Worm (Caenorhabditis elegans) whole organism, young adult: ENCODE measurements around the gene aex-4.

Experiments used
- B0336.3 ChIP-seq: fragments of 200-800 bp; sonication (Bioruptor generic); IDR thresholded peaks from 2 replicates; pipeline ENCODE4 v1.3.6; 2022; ENCODE audit warnings: missing genetic modification characterization, missing compliant biosample characterization
- C06A6.2 ChIP-seq: fragments of 200-800 bp; sonication (Bioruptor generic); conservative IDR thresholded peaks from 2 replicates; pipeline ENCODE4 v1.3.6; 2022; ENCODE audit warnings: missing genetic modification characterization, missing compliant biosample characterization
- F10E7.11 ChIP-seq: sonication (generic microtip); optimal IDR thresholded peaks from 2 replicates; lab custom pipeline; 2017; ENCODE audit warnings: mild to moderate bottlenecking, missing genetic modification characterization, moderate library complexity, missing compliant biosample characterization
- F23B12.7 ChIP-seq: sonication (generic microtip); optimal IDR thresholded peaks from 2 replicates; lab custom pipeline; 2017; ENCODE audit warnings: missing genetic modification characterization, mild to moderate bottlenecking, missing compliant biosample characterization, antibody characterized with exemption, moderate library complexity; ENCODE audit not compliant: insufficient read depth
- F37B4.10 ChIP-seq: fragments of 200-800 bp; sonication (Bioruptor generic); IDR thresholded peaks from 2 replicates; pipeline ENCODE4 v1.3.6; 2022; ENCODE audit warnings: missing genetic modification characterization, missing compliant biosample characterization
- T26A5.8 ChIP-seq: sonication (generic microtip); optimal IDR thresholded peaks from 2 replicates; lab custom pipeline; 2016; ENCODE audit warnings: missing genetic modification characterization, missing compliant biosample characterization
- Y79H2A.3 ChIP-seq: fragments of 200-800 bp; sonication (Bioruptor generic); conservative IDR thresholded peaks from 2 replicates; pipeline ENCODE4 v1.3.6; 2022; ENCODE audit warnings: missing genetic modification reagents, missing genetic modification characterization, missing compliant biosample characterization
- ZK185.1 ChIP-seq: sonication (generic microtip); optimal IDR thresholded peaks from 2 replicates; lab custom pipeline; 2016; ENCODE audit warnings: mild to moderate bottlenecking, missing genetic modification characterization, missing compliant biosample characterization; ENCODE audit not compliant: poor library complexity, severe bottlenecking
- aptf-2 ChIP-seq: fragments of 200-800 bp; sonication (Bioruptor generic); conservative IDR thresholded peaks from 2 replicates; pipeline ENCODE4 v1.3.6; 2022; ENCODE audit warnings: missing genetic modification reagents, missing genetic modification characterization, missing compliant biosample characterization
- atf-7 ChIP-seq: sonication (generic microtip); optimal IDR thresholded peaks from 2 replicates; lab custom pipeline; 2017; ENCODE audit warnings: mild to moderate bottlenecking, missing genetic modification characterization, missing compliant biosample characterization
- athp-1 ChIP-seq: sonication (generic microtip); optimal IDR thresholded peaks from 2 replicates; lab custom pipeline; 2017; ENCODE audit warnings: mild to moderate bottlenecking, missing genetic modification characterization, missing compliant biosample characterization
- attf-6 ChIP-seq: fragments of 200-800 bp; sonication (Bioruptor generic); IDR thresholded peaks from 2 replicates; pipeline ENCODE4 v1.3.6; 2022; ENCODE audit warnings: missing genetic modification reagents, missing genetic modification characterization, missing compliant biosample characterization
- ccch-3 ChIP-seq: fragments of 200-800 bp; sonication (Bioruptor generic); optimal IDR thresholded peaks from 2 replicates; lab custom pipeline; 2018; ENCODE audit warnings: mild to moderate bottlenecking, missing genetic modification characterization, missing compliant biosample characterization
- ceh-40 ChIP-seq: fragments of 200-800 bp; sonication (Bioruptor generic); IDR thresholded peaks from 2 replicates; pipeline ENCODE4 v1.3.6; 2022; ENCODE audit warnings: missing genetic modification characterization, missing compliant biosample characterization
- dox-1 ChIP-seq: fragments of 200-800 bp; sonication (Bioruptor generic); IDR thresholded peaks from 2 replicates; pipeline ENCODE4 v1.3.6; 2022; ENCODE audit warnings: missing genetic modification reagents, missing genetic modification characterization, missing compliant biosample characterization
- him-1 ChIP-seq: sonication (generic microtip); optimal IDR thresholded peaks from 2 replicates; lab custom pipeline; 2016; ENCODE audit warnings: missing genotype, missing genetic modification reagents, missing genetic modification characterization, missing compliant biosample characterization
- hlh-26 ChIP-seq: fragments of 200-800 bp; sonication (Bioruptor generic); conservative IDR thresholded peaks from 2 replicates; pipeline ENCODE4 v1.3.6; 2022; ENCODE audit warnings: missing genetic modification reagents, missing genetic modification characterization, missing compliant biosample characterization
- lag-1 ChIP-seq: fragments of 200-800 bp; sonication (Bioruptor generic); IDR thresholded peaks from 2 replicates; pipeline ENCODE4 v1.3.6; 2022; ENCODE audit warnings: missing genetic modification reagents, missing genetic modification characterization, missing compliant biosample characterization
- lin-35 ChIP-seq, 3 experiments: fragments of 150-350 bp in 2 of 3; sonication (generic microtip) in 1 of 3; optimal IDR thresholded peaks; 2 replicates each; lab custom pipeline; 2014 to 2018; ENCODE audit warnings: missing biosample characterization in 3 of 3, missing genetic modification characterization in 3 of 3, missing genetic modification reagents in 3 of 3
- lin-54 ChIP-seq: fragments of 200-800 bp; sonication (Bioruptor generic); optimal IDR thresholded peaks from 2 replicates; lab custom pipeline; 2018; ENCODE audit warnings: mild to moderate bottlenecking, missing genetic modification characterization, missing compliant biosample characterization
- lir-1 ChIP-seq: fragments of 200-800 bp; sonication (Bioruptor generic); conservative IDR thresholded peaks from 2 replicates; pipeline ENCODE4 v1.3.6; 2022; ENCODE audit warnings: missing genetic modification reagents, missing genetic modification characterization, missing compliant biosample characterization
- madf-6 ChIP-seq: fragments of 200-800 bp; sonication (Bioruptor generic); IDR thresholded peaks from 2 replicates; pipeline ENCODE4 v1.3.6; 2022; ENCODE audit warnings: missing genetic modification reagents, missing genetic modification characterization, missing compliant biosample characterization
- madf-8 ChIP-seq: fragments of 200-800 bp; sonication (Bioruptor generic); conservative IDR thresholded peaks from 2 replicates; pipeline ENCODE4 v1.3.6; 2022; ENCODE audit warnings: missing genetic modification reagents, missing genetic modification characterization, missing compliant biosample characterization
- mes-4 ChIP-seq: sonication (generic microtip); optimal IDR thresholded peaks from 2 replicates; lab custom pipeline; 2016; ENCODE audit warnings: missing genotype, missing genetic modification characterization, missing compliant biosample characterization
- pha-4 ChIP-seq: fragments of 150-350 bp; sonication (generic microtip); optimal IDR thresholded peaks from 2 replicates; lab custom pipeline; 2014; ENCODE audit warnings: missing biosample characterization, missing genetic modification reagents, missing genetic modification characterization
- rcor-1 ChIP-seq: fragments of 200-800 bp; sonication (Bioruptor generic); IDR thresholded peaks from 2 replicates; pipeline ENCODE4 v1.3.6; 2022; ENCODE audit warnings: missing genetic modification reagents, missing genetic modification characterization, missing compliant biosample characterization
- sdz-38 ChIP-seq: sonication (generic microtip); optimal IDR thresholded peaks from 2 replicates; lab custom pipeline; 2016; ENCODE audit warnings: missing genotype, missing genetic modification characterization, missing compliant biosample characterization
- snpc-1.1 ChIP-seq: sonication (generic microtip); optimal IDR thresholded peaks from 2 replicates; lab custom pipeline; 2017; ENCODE audit warnings: missing genetic modification characterization, mild to moderate bottlenecking, missing compliant biosample characterization, antibody characterized with exemption, moderate library complexity, missing genotype, missing genetic modification reagents; ENCODE audit not compliant: insufficient read depth
- tbx-9 ChIP-seq: sonication (generic microtip); optimal IDR thresholded peaks from 2 replicates; lab custom pipeline; 2016; ENCODE audit warnings: borderline replicate concordance, missing genetic modification characterization, inconsistent platforms, missing compliant biosample characterization
- zfh-2 ChIP-seq: fragments of 200-800 bp; sonication (Bioruptor generic); conservative IDR thresholded peaks from 2 replicates; pipeline ENCODE4 v1.3.6; 2022; ENCODE audit warnings: missing genetic modification reagents, missing genetic modification characterization, missing compliant biosample characterization
- zim-3 ChIP-seq: sonication (generic microtip); optimal IDR thresholded peaks from 2 replicates; lab custom pipeline; 2017; ENCODE audit warnings: mild to moderate bottlenecking, missing genetic modification characterization, moderate library complexity, missing compliant biosample characterization
- ztf-18 ChIP-seq: sonication (generic microtip); optimal IDR thresholded peaks from 2 replicates; lab custom pipeline; 2016; ENCODE audit warnings: missing genotype, mild to moderate bottlenecking, missing genetic modification characterization, missing compliant biosample characterization
- ztf-25 ChIP-seq: fragments of 200-800 bp; sonication (Bioruptor generic); IDR thresholded peaks from 2 replicates; pipeline ENCODE4 v1.3.6; 2022; ENCODE audit warnings: missing genetic modification reagents, missing genetic modification characterization, missing compliant biosample characterization
- ztf-3 ChIP-seq: fragments of 200-800 bp; sonication (Bioruptor generic); optimal IDR thresholded peaks from 2 replicates; lab custom pipeline; 2018; ENCODE audit warnings: mild to moderate bottlenecking, missing genetic modification characterization, missing compliant biosample characterization
- ztf-6 ChIP-seq: fragments of 200-800 bp; sonication (Bioruptor generic); IDR thresholded peaks from 2 replicates; pipeline ENCODE4 v1.3.6; 2022; ENCODE audit warnings: missing genetic modification reagents, missing genetic modification characterization, missing compliant biosample characterization

aex-4 gene

DNA sequence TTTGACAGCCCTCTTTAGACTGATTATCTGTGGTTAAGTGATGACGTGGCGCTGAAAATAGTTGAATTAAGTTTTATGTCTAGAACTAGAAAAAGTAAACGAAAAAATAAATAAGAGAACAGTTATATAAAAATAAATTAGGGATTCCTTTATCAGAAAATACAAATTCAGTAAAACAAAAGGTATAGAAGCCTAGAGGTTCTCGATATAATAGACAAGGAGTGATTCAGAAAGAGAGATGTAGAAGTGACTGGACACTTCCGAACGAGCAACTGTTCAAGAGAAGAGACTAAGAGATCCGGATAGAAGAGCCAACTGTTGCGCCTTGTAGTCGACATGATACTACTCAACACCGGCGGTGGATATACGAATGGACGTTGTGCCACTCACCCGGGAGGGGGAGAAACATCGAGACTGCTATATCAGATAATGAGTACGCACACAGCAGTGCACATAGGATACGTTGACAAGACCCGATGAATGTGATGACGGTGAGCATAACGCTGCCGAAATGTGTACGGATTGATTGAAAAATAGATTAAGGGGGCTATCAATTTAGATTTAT is 39.8 kb upstream of the aex-4 start, which contains the start of gene tag-278:
tag-278 (minus strand) TSS at position 51 of the 565 bp plus-strand sequence.
- TF ChIP-seq pha-4 (tag; lab: Kevin White, UChicago) = no peak
- TF ChIP-seq rcor-1 (GFP tag; lab: Robert Waterston, UW) = no peak
- no peak for TF ChIP-seq Y79H2A.3 (GFP tag; lab: Robert Waterston, UW)
- no peak for TF ChIP-seq B0336.3 (GFP tag; lab: Robert Waterston, UW)
- no peak for TF ChIP-seq lin-35 (GFP tag; optimal IDR thresholded peaks at IDR 0.05; lab: Kevin White, UChicago)
- no peak for TF ChIP-seq madf-6 (GFP tag; lab: Robert Waterston, UW)
- TF ChIP-seq dox-1 (GFP tag; lab: Robert Waterston, UW) = no peak
- TF ChIP-seq attf-6 (GFP tag; lab: Robert Waterston, UW) = no peak
- TF ChIP-seq ztf-6 (GFP tag; lab: Robert Waterston, UW) = no peak
- TF ChIP-seq zim-3 (tag; lab: Kevin White, UChicago) = no peak
- no peak for TF ChIP-seq ztf-25
- no peak for TF ChIP-seq madf-8 (GFP tag; lab: Robert Waterston, UW)
- TF ChIP-seq ztf-18 (tag; lab: Kevin White, UChicago) = no peak
- TF ChIP-seq ZK185.1 (tag; lab: Kevin White, UChicago) = no peak
- TF ChIP-seq F10E7.11 (tag; lab: Kevin White, UChicago) = no peak
- TF ChIP-seq athp-1 (tag; lab: Kevin White, UChicago) = no peak
- TF ChIP-seq ztf-3 (GFP tag; lab: Kevin White, UChicago) = no peak
- no peak for TF ChIP-seq ceh-40 (GFP tag; lab: Robert Waterston, UW)
- TF ChIP-seq lir-1 (GFP tag; lab: Robert Waterston, UW) = no peak
- no peak for TF ChIP-seq atf-7 (tag; lab: Kevin White, UChicago)
- TF ChIP-seq, all 124 proteins: peak for 0

DNA sequence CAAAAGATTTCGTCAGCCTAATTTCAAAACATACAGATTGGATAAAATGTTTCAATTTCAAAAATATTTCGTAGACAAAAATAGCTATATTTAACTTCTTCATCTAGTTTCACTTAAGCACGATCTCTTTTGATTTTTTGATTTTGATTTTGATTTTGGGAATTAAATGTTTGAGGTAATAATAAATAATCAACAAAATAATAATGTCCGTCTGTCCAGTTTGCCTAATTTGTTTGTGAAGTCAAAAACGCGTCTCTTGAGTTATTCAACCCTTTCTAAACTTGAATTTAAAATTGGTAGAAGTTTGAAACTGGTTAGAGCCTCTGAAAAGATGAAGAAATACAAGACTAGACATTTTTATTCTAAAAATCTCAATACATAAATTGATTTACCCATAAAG is 39.3 kb upstream of the aex-4 start:
- no peak for TF ChIP-seq hlh-26 (GFP tag; lab: Robert Waterston, UW)
- TF ChIP-seq aptf-2 (GFP tag; lab: Robert Waterston, UW) = no peak
- no peak for TF ChIP-seq lin-54 (GFP tag; lab: Kevin White, UChicago)
- TF ChIP-seq mes-4 (tag; lab: Kevin White, UChicago) = no peak
- TF ChIP-seq, all 124 proteins: peak for 0

DNA sequence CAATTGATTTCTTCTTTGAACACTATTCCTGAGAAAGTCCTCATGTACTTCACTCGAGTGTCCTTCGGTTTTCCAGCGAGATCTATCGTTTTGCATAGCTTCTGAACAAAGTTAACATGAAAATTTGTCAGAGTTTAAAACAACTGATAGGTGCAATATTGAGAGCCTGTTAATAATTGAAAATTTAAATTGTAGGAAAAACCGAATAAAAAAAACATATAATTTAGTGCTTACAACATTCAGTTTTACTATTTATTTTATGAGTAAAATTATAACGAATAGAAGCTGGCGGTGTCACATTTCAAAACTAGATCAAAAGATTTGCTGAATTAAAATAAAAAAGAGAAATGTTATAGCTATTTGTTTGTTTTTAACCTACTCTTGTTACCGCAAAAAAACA is 35.9 kb upstream of the aex-4 start, which contains the start of gene C02F12.8:
C02F12.8 (minus strand) TSS at position 101 of the 400 bp plus-strand sequence.
- TF ChIP-seq F37B4.10 (GFP tag; lab: Robert Waterston, UW) = no peak
- no peak for TF ChIP-seq snpc-1.1 (tag; lab: Kevin White, UChicago)
- no peak for TF ChIP-seq sdz-38
- TF ChIP-seq him-1 = no peak
- no peak for TF ChIP-seq T26A5.8 (tag; lab: Kevin White, UChicago)
- no peak for TF ChIP-seq C06A6.2 (GFP tag; lab: Robert Waterston, UW)
- no peak for TF ChIP-seq attf-6 (GFP tag; lab: Robert Waterston, UW)
- no peak for TF ChIP-seq F23B12.7 (tag; lab: Kevin White, UChicago)
- no peak for TF ChIP-seq madf-6 (GFP tag; lab: Robert Waterston, UW)
- TF ChIP-seq zfh-2 (GFP tag; lab: Robert Waterston, UW) = no peak
- no peak for TF ChIP-seq lir-1 (GFP tag; lab: Robert Waterston, UW)
- no peak for TF ChIP-seq dox-1 (GFP tag; lab: Robert Waterston, UW)
- TF ChIP-seq tbx-9 = no peak
- TF ChIP-seq lag-1 = no peak
- no peak for TF ChIP-seq ccch-3 (GFP tag; lab: Kevin White, UChicago)
